Fruit fly (Drosophila melanogaster) whole organism, embryonic: ENCODE measurements around the gene CG13876.
A peak's percentile ranks its signal among the peaks of the same experiment; 100 is the strongest.

Source experiments
- Atf6 ChIP-seq: fragments of 200-800 bp; sonication (Bioruptor generic); IDR thresholded peaks from 2 replicates; pipeline ENCODE4 v1.3.6; 2022; ENCODE audit warnings: missing biosample characterization, missing genetic modification characterization
- B-H2 ChIP-seq: fragments of 200-800 bp; sonication (Bioruptor generic); optimal IDR thresholded peaks from 2 replicates; lab custom pipeline; 2018; ENCODE audit warnings: missing biosample characterization, mild to moderate bottlenecking, missing genetic modification characterization
- Blimp-1 ChIP-seq: fragments of 200-800 bp; sonication (Bioruptor generic); optimal IDR thresholded peaks from 3 replicates; lab custom pipeline; 2018; ENCODE audit warnings: missing biosample characterization, missing genetic modification characterization, mild to moderate bottlenecking, moderate library complexity, missing genetic modification reagents
- CG10366 ChIP-seq: fragments of 200-800 bp; sonication (Bioruptor generic); IDR thresholded peaks from 2 replicates; pipeline ENCODE4 v1.3.6; 2022; ENCODE audit warnings: missing biosample characterization, missing genetic modification characterization
- CG10543 ChIP-seq: fragments of 200-800 bp; sonication (Bioruptor generic); optimal IDR thresholded peaks from 3 replicates; lab custom pipeline; 2017; ENCODE audit warnings: missing biosample characterization, mild to moderate bottlenecking, missing genetic modification characterization, moderate library complexity
- CG12155 ChIP-seq: fragments of 200-800 bp; sonication (Bioruptor generic); optimal IDR thresholded peaks from 3 replicates; lab custom pipeline; 2016; ENCODE audit warnings: missing biosample characterization, missing genetic modification characterization
- CG12659 ChIP-seq: fragments of 200-800 bp; sonication (Bioruptor generic); optimal IDR thresholded peaks from 3 replicates; lab custom pipeline; 2017; ENCODE audit warnings: mild to moderate bottlenecking, missing biosample characterization, missing genetic modification reagents, missing genetic modification characterization
- CG12942 ChIP-seq: fragments of 200-800 bp; sonication (Bioruptor generic); optimal IDR thresholded peaks from 3 replicates; lab custom pipeline; 2016; ENCODE audit warnings: missing biosample characterization, missing genetic modification characterization
- CG13624 ChIP-seq: fragments of 200-800 bp; sonication (Bioruptor generic); optimal IDR thresholded peaks from 2 replicates; lab custom pipeline; 2016; ENCODE audit warnings: missing biosample characterization, missing genetic modification characterization
- CG14860 ChIP-seq: fragments of 200-800 bp; sonication (Bioruptor generic); IDR thresholded peaks from 3 replicates; pipeline ENCODE4 v1.3.6; 2022; ENCODE audit warnings: missing biosample characterization, missing genetic modification characterization; ENCODE audit not compliant: partially characterized antibody
- CG15514 ChIP-seq: fragments of 200-800 bp; sonication (Bioruptor generic); optimal IDR thresholded peaks from 3 replicates; lab custom pipeline; 2017; ENCODE audit warnings: missing biosample characterization, missing genetic modification characterization, mild to moderate bottlenecking, moderate library complexity, missing genetic modification reagents
- CG17912 ChIP-seq: fragments of 200-800 bp; sonication (Bioruptor generic); optimal IDR thresholded peaks from 2 replicates; lab custom pipeline; 2018; ENCODE audit warnings: missing biosample characterization, mild to moderate bottlenecking, missing genetic modification characterization
- CG32767 ChIP-seq: fragments of 200-800 bp; sonication (Bioruptor generic); IDR thresholded peaks from 2 replicates; pipeline ENCODE4 v1.3.6; 2022; ENCODE audit warnings: missing biosample characterization, missing genetic modification characterization
- CG34376 ChIP-seq: fragments of 200-800 bp; sonication (Bioruptor generic); optimal IDR thresholded peaks from 2 replicates; lab custom pipeline; 2018; ENCODE audit warnings: missing biosample characterization, mild to moderate bottlenecking, missing genetic modification characterization
- CG4282 ChIP-seq: fragments of 200-800 bp; sonication (Bioruptor generic); optimal IDR thresholded peaks from 2 replicates; lab custom pipeline; 2016; ENCODE audit warnings: missing biosample characterization, missing genetic modification characterization
- CG4424 ChIP-seq: fragments of 200-800 bp; sonication (Bioruptor generic); optimal IDR thresholded peaks from 3 replicates; lab custom pipeline; 2016; ENCODE audit warnings: missing biosample characterization, missing genetic modification characterization
- CG9437 ChIP-seq: fragments of 200-800 bp; sonication (Bioruptor generic); optimal IDR thresholded peaks from 2 replicates; lab custom pipeline; 2018; ENCODE audit warnings: missing biosample characterization, mild to moderate bottlenecking, missing genetic modification characterization
- CHES-1-like ChIP-seq: fragments of 200-800 bp; sonication (Bioruptor generic); optimal IDR thresholded peaks from 2 replicates; lab custom pipeline; 2016; ENCODE audit warnings: missing biosample characterization, missing genetic modification characterization
- E2f2 ChIP-seq: fragments of 200-800 bp; sonication (Bioruptor generic); IDR thresholded peaks from 2 replicates; pipeline ENCODE4 v1.3.6; 2022; ENCODE audit warnings: missing biosample characterization, missing genetic modification characterization
- Fer1 ChIP-seq: fragments of 200-800 bp; sonication (Bioruptor generic); optimal IDR thresholded peaks from 2 replicates; lab custom pipeline; 2017; ENCODE audit warnings: missing biosample characterization, mild to moderate bottlenecking, missing genetic modification characterization
- Lim3 ChIP-seq: fragments of 200-800 bp; sonication (Bioruptor generic); IDR thresholded peaks from 2 replicates; pipeline ENCODE4 v1.3.6; 2022; ENCODE audit warnings: missing biosample characterization, missing genetic modification characterization
- MBD-R2 ChIP-seq: fragments of 200-800 bp; sonication (Bioruptor generic); IDR thresholded peaks from 2 replicates; pipeline ENCODE4 v1.3.6; 2022; ENCODE audit warnings: missing biosample characterization, missing genetic modification characterization
- MESR4 ChIP-seq: fragments of 200-800 bp; sonication (Bioruptor generic); optimal IDR thresholded peaks from 2 replicates; lab custom pipeline; 2018; ENCODE audit warnings: missing biosample characterization, mild to moderate bottlenecking, missing genetic modification characterization, moderate library complexity
- Max ChIP-seq: fragments of 200-800 bp; sonication (Bioruptor generic); optimal IDR thresholded peaks from 2 replicates; lab custom pipeline; 2016; ENCODE audit warnings: missing biosample characterization, mild to moderate bottlenecking, missing genetic modification characterization
- Med ChIP-seq: fragments of 200-800 bp; sonication (Bioruptor generic); peaks from one replicate; lab custom pipeline; 2016; ENCODE audit warnings: missing biosample characterization, missing genetic modification characterization, mild to moderate bottlenecking, inconsistent platforms, moderate library complexity
- Meics ChIP-seq: fragments of 200-800 bp; sonication (Bioruptor generic); optimal IDR thresholded peaks from 2 replicates; lab custom pipeline; 2017; ENCODE audit warnings: missing biosample characterization, mild to moderate bottlenecking, missing genetic modification characterization
- Neu2 ChIP-seq: fragments of 200-800 bp; sonication (Bioruptor generic); optimal IDR thresholded peaks from 3 replicates; lab custom pipeline; 2016; ENCODE audit warnings: missing biosample characterization, missing genetic modification characterization, borderline replicate concordance
- Nf-YB ChIP-seq: fragments of 200-800 bp; sonication (Bioruptor generic); optimal IDR thresholded peaks from 3 replicates; lab custom pipeline; 2019; ENCODE audit warnings: missing biosample characterization, mild to moderate bottlenecking, missing genetic modification characterization, moderate library complexity
- PHDP ChIP-seq: fragments of 200-800 bp; sonication (Bioruptor generic); optimal IDR thresholded peaks from 3 replicates; lab custom pipeline; 2018; ENCODE audit warnings: missing biosample characterization, mild to moderate bottlenecking, missing genetic modification characterization, moderate library complexity
- Pdp1 ChIP-seq, 2 experiments: fragments of 200-800 bp; sonication (Bioruptor generic); optimal IDR thresholded peaks; 3 replicates each; lab custom pipeline; 2016; ENCODE audit warnings: missing biosample characterization in 2 of 2, missing genetic modification characterization in 2 of 2, mild to moderate bottlenecking in 1 of 2, moderate library complexity in 1 of 2
- Sin3A ChIP-seq: fragments of >200 bp; optimal IDR thresholded peaks from 2 replicates; lab custom pipeline; 2018
- Sry-β ChIP-seq: fragments of 200-800 bp; sonication (Bioruptor generic); optimal IDR thresholded peaks from 2 replicates; lab custom pipeline; 2018; ENCODE audit warnings: missing biosample characterization, mild to moderate bottlenecking, missing genetic modification characterization, moderate library complexity
- Trl ChIP-seq, 3 experiments: fragments of >200 bp in 2 of 3; fragments of 200-800 bp in 1 of 3; sonication (Bioruptor generic) in 1 of 3; optimal IDR thresholded peaks; 2 replicates in 1 of 3; 3 replicates in 2 of 3; lab custom pipeline; 2016 to 2017; ENCODE audit warnings: missing biosample characterization in 1 of 3, missing genetic modification characterization in 1 of 3
- ac ChIP-seq: fragments of 200-800 bp; sonication (Bioruptor generic); optimal IDR thresholded peaks from 3 replicates; lab custom pipeline; 2017; ENCODE audit warnings: missing biosample characterization, mild to moderate bottlenecking, missing genetic modification characterization
- amos ChIP-seq: fragments of 200-800 bp; sonication (Bioruptor generic); IDR thresholded peaks from 2 replicates; pipeline ENCODE4 v1.3.6; 2022; ENCODE audit warnings: missing biosample characterization, missing genetic modification characterization; ENCODE audit not compliant: partially characterized antibody
- bsh ChIP-seq, 2 experiments: fragments of 200-800 bp; sonication (Bioruptor generic); optimal IDR thresholded peaks; 2 replicates each; lab custom pipeline; 2017 to 2018; ENCODE audit warnings: mild to moderate bottlenecking in 2 of 2, missing biosample characterization in 2 of 2, missing genetic modification characterization in 2 of 2, moderate library complexity in 1 of 2
- cato ChIP-seq: fragments of 200-800 bp; sonication (Bioruptor generic); optimal IDR thresholded peaks from 2 replicates; lab custom pipeline; 2016; ENCODE audit warnings: missing biosample characterization, missing genetic modification characterization, borderline replicate concordance
- chif ChIP-seq, 2 experiments: fragments of 200-800 bp; sonication (Bioruptor generic); optimal IDR thresholded peaks; 3 replicates each; lab custom pipeline; 2016; ENCODE audit warnings: missing biosample characterization in 2 of 2, missing genetic modification characterization in 2 of 2
- ci ChIP-seq: fragments of 200-800 bp; sonication (Bioruptor generic); IDR thresholded peaks from 3 replicates; pipeline ENCODE4 v1.3.6; 2022; ENCODE audit warnings: missing biosample characterization, missing genetic modification characterization
- crp ChIP-seq, 2 experiments: fragments of 200-800 bp; sonication (Bioruptor generic); optimal IDR thresholded peaks; 2 replicates in 1 of 2; 3 replicates in 1 of 2; lab custom pipeline; 2017; ENCODE audit warnings: missing biosample characterization in 2 of 2, missing genetic modification characterization in 2 of 2, mild to moderate bottlenecking in 1 of 2, moderate library complexity in 1 of 2
- exex ChIP-seq: fragments of 200-800 bp; sonication (Bioruptor generic); optimal IDR thresholded peaks from 4 replicates; lab custom pipeline; 2018; ENCODE audit warnings: missing biosample characterization, mild to moderate bottlenecking, missing genetic modification characterization, moderate library complexity
- grn ChIP-seq: fragments of 200-800 bp; sonication (Bioruptor generic); optimal IDR thresholded peaks from 3 replicates; lab custom pipeline; 2017; ENCODE audit warnings: missing biosample characterization, missing genetic modification characterization
- pnt ChIP-seq: fragments of 200-800 bp; sonication (Bioruptor generic); optimal IDR thresholded peaks from 3 replicates; lab custom pipeline; 2016; ENCODE audit warnings: missing biosample characterization, missing genetic modification characterization
- pzg ChIP-seq: fragments of 200-800 bp; sonication (Bioruptor generic); optimal IDR thresholded peaks from 3 replicates; lab custom pipeline; 2018; ENCODE audit warnings: missing biosample characterization, mild to moderate bottlenecking, missing genetic modification characterization, moderate library complexity
- slou ChIP-seq: fragments of 200-800 bp; sonication (Bioruptor generic); optimal IDR thresholded peaks from 3 replicates; lab custom pipeline; 2016; ENCODE audit warnings: missing biosample characterization, missing genetic modification characterization
- so ChIP-seq: fragments of 200-800 bp; sonication (Bioruptor generic); IDR thresholded peaks from 3 replicates; pipeline ENCODE4 v1.3.6; 2022; ENCODE audit warnings: missing biosample characterization, missing genetic modification characterization
- stwl ChIP-seq: fragments of 200-800 bp; sonication (Bioruptor generic); optimal IDR thresholded peaks from 3 replicates; lab custom pipeline; 2018; ENCODE audit warnings: missing biosample characterization, mild to moderate bottlenecking, missing genetic modification characterization, moderate library complexity
- tio ChIP-seq: fragments of 200-800 bp; sonication (Bioruptor generic); optimal IDR thresholded peaks from 2 replicates; lab custom pipeline; 2017; ENCODE audit warnings: missing biosample characterization, missing genetic modification characterization, inconsistent platforms
- wdn ChIP-seq: fragments of 200-800 bp; sonication (Bioruptor generic); IDR thresholded peaks from 2 replicates; pipeline ENCODE4 v1.3.6; 2022; ENCODE audit warnings: missing biosample characterization, missing genetic modification characterization

The CG13876 gene

DNA sequence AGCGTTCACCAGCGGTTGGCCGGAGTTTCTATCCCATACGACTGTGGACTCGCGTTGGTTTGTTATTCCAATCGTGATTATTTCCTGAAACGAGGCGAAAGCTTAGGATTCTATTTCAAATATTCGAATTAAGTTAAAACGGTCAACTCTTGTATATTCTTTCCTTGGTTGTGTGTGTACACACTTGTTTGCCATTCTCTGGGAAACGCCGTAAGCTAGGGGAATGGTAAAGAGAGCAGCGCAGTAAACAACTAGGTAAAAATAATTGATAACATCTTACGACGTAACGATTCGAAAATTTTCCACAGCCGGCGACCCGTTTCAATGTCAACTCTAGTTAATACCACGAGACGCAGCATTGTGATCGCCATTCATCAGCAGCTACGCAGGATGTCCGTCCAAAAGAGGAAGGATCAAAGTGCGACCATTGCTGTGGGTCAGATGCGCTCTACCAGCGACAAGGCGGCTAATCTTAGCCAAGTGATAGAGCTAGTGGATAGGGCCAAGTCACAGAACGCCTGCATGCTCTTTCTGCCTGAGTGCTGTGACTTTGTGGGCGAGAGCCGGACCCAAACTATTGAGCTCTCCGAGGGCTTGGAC, 2.3 kb upstream of the CG13876 start, which contains the start of gene NitFhit (continued):
- no peak for TF ChIP-seq CG12659 (GFP tag; lab: Kevin White, UChicago)
- TF ChIP-seq Atf6 (GFP tag; lab: Robert Waterston, UW), result no peak
- no peak for TF ChIP-seq CG10366
- TF ChIP-seq Med (GFP tag; lab: Kevin White, UChicago), result peak; percentile 48
- TF ChIP-seq Sin3A, result peak; percentile 31
- TF ChIP-seq CG15514 (GFP tag; lab: Kevin White, UChicago), result peak; percentile 7
- TF ChIP-seq chif (GFP tag; optimal IDR thresholded peaks at IDR 0.05; lab: Kevin White, UChicago), result no peak
- TF ChIP-seq crp (GFP tag; optimal IDR thresholded peaks at IDR 0.05; lab: Kevin White, UChicago), result peak in 1 of 2 experiments; percentile 73
- TF ChIP-seq Pdp1 (GFP tag; optimal IDR thresholded peaks at IDR 0.05; lab: Kevin White, UChicago), result peak in 1 of 2 experiments; percentile 89
- TF ChIP-seq CG14860, result no peak
- TF ChIP-seq Neu2 (GFP tag; lab: Kevin White, UChicago), result no peak
- TF ChIP-seq CG32767 (GFP tag; lab: Robert Waterston, UW), result no peak
- TF ChIP-seq Trl (optimal IDR thresholded peaks at IDR 0.05; lab: Kevin White, UChicago), result peak in 1 of 2 experiments; percentile 18
- no peak for TF ChIP-seq Trl (GFP tag; optimal IDR thresholded peaks at IDR 0.05; lab: Kevin White, UChicago)
- no peak for TF ChIP-seq CG12155 (GFP tag; lab: Kevin White, UChicago)
- no peak for TF ChIP-seq Meics (GFP tag; lab: Kevin White, UChicago)
- TF ChIP-seq slou, result no peak
- no peak for TF ChIP-seq Nf-YB (GFP tag; lab: Kevin White, UChicago)
- TF ChIP-seq CG17912 (GFP tag; lab: Kevin White, UChicago), result no peak
- no peak for TF ChIP-seq CG13624 (GFP tag; lab: Kevin White, UChicago)
- TF ChIP-seq Lim3 (GFP tag; lab: Robert Waterston, UW), result no peak
- peak; percentile 5 for TF ChIP-seq CHES-1-like (GFP tag; lab: Kevin White, UChicago)
- peak; percentile 34 for TF ChIP-seq B-H2 (GFP tag; lab: Kevin White, UChicago)
- peak; percentile 39 for TF ChIP-seq CG34376 (GFP tag; lab: Kevin White, UChicago)
- peak; percentile 96 for TF ChIP-seq CG9437 (GFP tag; lab: Kevin White, UChicago)
- TF ChIP-seq Sry-β (GFP tag; lab: Kevin White, UChicago), result no peak
- TF ChIP-seq ac (GFP tag; lab: Kevin White, UChicago), result no peak
- no peak for TF ChIP-seq wdn (GFP tag; lab: Robert Waterston, UW)
- peak; percentile 10 for TF ChIP-seq Fer1 (GFP tag; lab: Kevin White, UChicago)
- TF ChIP-seq tio, result no peak
- TF ChIP-seq MESR4 (GFP tag; lab: Kevin White, UChicago), result peak; percentile 46
- TF ChIP-seq E2f2, result peak; percentile 54
- TF ChIP-seq so (GFP tag; lab: Robert Waterston, UW), result no peak
- TF ChIP-seq cato (GFP tag; lab: Kevin White, UChicago), result no peak
- TF ChIP-seq CG12942, result no peak
- peak; percentile 72 for TF ChIP-seq MBD-R2
- TF ChIP-seq amos (GFP tag; lab: Robert Waterston, UW), result no peak
- TF ChIP-seq Max, result no peak
- peak in 1 of 2 experiments; percentile 21 for TF ChIP-seq bsh (GFP tag; optimal IDR thresholded peaks at IDR 0.05; lab: Kevin White, UChicago)
- TF ChIP-seq grn (GFP tag; lab: Kevin White, UChicago), result peak; percentile 91
- TF ChIP-seq CG4424 (GFP tag; lab: Kevin White, UChicago), result no peak
- peak; percentile 8 for TF ChIP-seq CG10543 (GFP tag; lab: Kevin White, UChicago)
- no peak for TF ChIP-seq pnt (GFP tag; lab: Kevin White, UChicago)
- peak; percentile 31 for TF ChIP-seq stwl (tag; lab: Kevin White, UChicago)
- peak; percentile 45; the same call in 1 of the 3 replicates for TF ChIP-seq ci
- TF ChIP-seq exex (tag; lab: Kevin White, UChicago), result peak; percentile 8
- TF ChIP-seq PHDP (tag; lab: Kevin White, UChicago), result no peak
- TF ChIP-seq CG4282 (GFP tag; lab: Kevin White, UChicago), result no peak
- TF ChIP-seq pzg (GFP tag; lab: Kevin White, UChicago), result peak; percentile 65
- no peak for TF ChIP-seq Blimp-1 (GFP tag; lab: Kevin White, UChicago)
